Worm (Caenorhabditis elegans): Measurements from ENCODE around the gene Y10G11A.1.
"Not testable (repeated sequence)": the region's sequence is repeated elsewhere in the genome, so short reads cannot be mapped to it uniquely, and the experiment has no call there.

Y10G11A.1 gene

ce11 chrIV:16424337-16424736 lies at the start of gene Y10G11A.1:
Gene Y10G11A.1, plus strand, starts transcription at chrIV:16424637.
- not testable (repeated sequence) for TF ChIP-seq tbx-8 (GFP tag; optimal IDR thresholded peaks at IDR 0.05); unc-62 (GFP tag; optimal IDR thresholded peaks at IDR 0.05); elt-1 (tag; optimal IDR thresholded peaks at IDR 0.05; ENCODE audit: borderline replicate concordance, insufficient read depth)

DNA sequence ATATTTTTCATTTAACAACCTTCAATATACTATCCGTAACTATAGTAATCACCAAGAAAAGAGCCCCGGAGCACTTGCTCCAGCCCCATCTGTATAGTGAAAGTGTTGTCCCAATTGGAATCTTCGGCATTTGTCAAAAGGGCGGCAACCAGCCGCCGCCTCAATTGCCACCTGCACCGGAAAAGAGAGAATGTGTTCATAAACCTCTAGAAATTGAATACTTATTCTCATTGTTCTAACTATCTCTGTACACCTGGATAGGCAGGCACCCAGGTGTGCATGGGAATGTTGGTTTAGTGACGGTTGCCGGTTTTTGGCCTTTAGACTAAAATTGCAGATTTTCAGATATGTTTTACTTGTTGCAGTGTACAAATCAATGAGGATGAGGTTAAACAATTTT lies 46.5 kb upstream of the Y10G11A.1 start:
- no peak for TF ChIP-seq M03D4.4 (tag; optimal IDR thresholded peaks at IDR 0.05)
- no peak for TF ChIP-seq ces-1 (GFP tag; optimal IDR thresholded peaks at IDR 0.05)
- TF ChIP-seq tbx-8 (GFP tag; optimal IDR thresholded peaks at IDR 0.05) = no peak
- TF ChIP-seq blmp-1 (tag; optimal IDR thresholded peaks at IDR 0.05) = no peak
- TF ChIP-seq unc-62 (GFP tag; optimal IDR thresholded peaks at IDR 0.05) = no peak
- TF ChIP-seq drap-1 (GFP tag; optimal IDR thresholded peaks at IDR 0.05) = no peak
- TF ChIP-seq elt-3 (tag; optimal IDR thresholded peaks at IDR 0.05) = no peak
- TF ChIP-seq nhr-12 (tag; optimal IDR thresholded peaks at IDR 0.05) = no peak
- TF ChIP-seq pha-4 (tag; optimal IDR thresholded peaks at IDR 0.05) = no peak
- no peak for TF ChIP-seq sptf-1 (tag; optimal IDR thresholded peaks at IDR 0.05)
- TF ChIP-seq snpc-4 (tag; optimal IDR thresholded peaks at IDR 0.05) = no peak
- TF ChIP-seq lin-32 (GFP tag; optimal IDR thresholded peaks at IDR 0.05) = no peak
- no peak for TF ChIP-seq nhr-237 (tag; optimal IDR thresholded peaks at IDR 0.05)
- TF ChIP-seq cnd-1 (tag; optimal IDR thresholded peaks at IDR 0.05) = no peak
- no peak for TF ChIP-seq flh-1 (GFP tag; optimal IDR thresholded peaks at IDR 0.05)
- no peak for TF ChIP-seq mls-2 (tag; optimal IDR thresholded peaks at IDR 0.05)
- TF ChIP-seq ceh-43 (GFP tag; optimal IDR thresholded peaks at IDR 0.05) = no peak
- TF ChIP-seq elt-1 (tag; optimal IDR thresholded peaks at IDR 0.05; ENCODE audit: borderline replicate concordance, insufficient read depth) = no peak

ce11 chrIV:16380278-16380677 lies 44.2 kb upstream of the Y10G11A.1 start:
- TF ChIP-seq ces-1 (GFP tag; optimal IDR thresholded peaks at IDR 0.05) (peak; percentile 55), lin-32 (GFP tag; optimal IDR thresholded peaks at IDR 0.05) (peak; percentile 57), unc-62 (GFP tag; optimal IDR thresholded peaks at IDR 0.05) (no peak)

ce11 chrIV:16380937-16381336 lies 43.5 kb upstream of the Y10G11A.1 start:
- TF ChIP-seq M03D4.4 (tag; optimal IDR thresholded peaks at IDR 0.05) (peak; percentile 18), mep-1 (tag; optimal IDR thresholded peaks at IDR 0.05) (no peak), nhr-12 (tag; optimal IDR thresholded peaks at IDR 0.05) (no peak), flh-1 (GFP tag; optimal IDR thresholded peaks at IDR 0.05) (no peak), ceh-43 (GFP tag; optimal IDR thresholded peaks at IDR 0.05) (no peak)

- TF ChIP-seq unc-39 (tag; optimal IDR thresholded peaks at IDR 0.05) = no peak
- TF ChIP-seq sptf-1 (tag; optimal IDR thresholded peaks at IDR 0.05) = peak; percentile 90
- TF ChIP-seq lin-32 (GFP tag; optimal IDR thresholded peaks at IDR 0.05) = peak; percentile 93
- TF ChIP-seq ceh-83 (GFP tag; optimal IDR thresholded peaks at IDR 0.05) = peak; percentile 89
- TF ChIP-seq unc-62 (GFP tag; optimal IDR thresholded peaks at IDR 0.05) = peak; percentile 24
- peak; percentile 84 for TF ChIP-seq mls-2 (tag; optimal IDR thresholded peaks at IDR 0.05)
- TF ChIP-seq mep-1 (tag; optimal IDR thresholded peaks at IDR 0.05) = no peak
- no peak for TF ChIP-seq nhr-76 (tag; optimal IDR thresholded peaks at IDR 0.05)
- TF ChIP-seq ceh-39 (tag; optimal IDR thresholded peaks at IDR 0.05) = no peak
- no peak for TF ChIP-seq nhr-28 (tag; optimal IDR thresholded peaks at IDR 0.05)
- no peak for TF ChIP-seq blmp-1 (tag; optimal IDR thresholded peaks at IDR 0.05)
- TF ChIP-seq drap-1 (GFP tag; optimal IDR thresholded peaks at IDR 0.05) = peak; percentile 84
- TF ChIP-seq sem-2 (GFP tag; optimal IDR thresholded peaks at IDR 0.05) = peak; percentile 61
- TF ChIP-seq cnd-1 (tag; optimal IDR thresholded peaks at IDR 0.05) = peak; percentile 77
- TF ChIP-seq M03D4.4 (tag; optimal IDR thresholded peaks at IDR 0.05) = peak; percentile 85
- no peak for TF ChIP-seq nhr-2 (tag; optimal IDR thresholded peaks at IDR 0.05)
- no peak for TF ChIP-seq pha-4 (tag; optimal IDR thresholded peaks at IDR 0.05)
- no peak for TF ChIP-seq snpc-4 (tag; optimal IDR thresholded peaks at IDR 0.05)
- TF ChIP-seq bed-3 (GFP tag; optimal IDR thresholded peaks at IDR 0.05) = peak; percentile 13
- TF ChIP-seq lsy-2 (tag; optimal IDR thresholded peaks at IDR 0.05) = peak; percentile 13
- TF ChIP-seq ham-2 (GFP tag; optimal IDR thresholded peaks at IDR 0.05) = peak; percentile 61
- TF ChIP-seq ztf-11 (tag; optimal IDR thresholded peaks at IDR 0.05) = peak; percentile 45
- TF ChIP-seq unc-120 (tag; optimal IDR thresholded peaks at IDR 0.05; ENCODE audit: poor library complexity, severe bottlenecking) = peak; percentile 73
- TF ChIP-seq nhr-12 (tag; optimal IDR thresholded peaks at IDR 0.05) = no peak
- no peak for TF ChIP-seq elt-1 (tag; optimal IDR thresholded peaks at IDR 0.05; ENCODE audit: borderline replicate concordance, insufficient read depth)
- no peak for TF ChIP-seq nhr-237 (tag; optimal IDR thresholded peaks at IDR 0.05)
- TF ChIP-seq lin-13 (tag; optimal IDR thresholded peaks at IDR 0.05) = peak; percentile 58
- TF ChIP-seq flh-1 (GFP tag; optimal IDR thresholded peaks at IDR 0.05) = peak; percentile 56
- TF ChIP-seq ceh-43 (GFP tag; optimal IDR thresholded peaks at IDR 0.05) = no peak
- TF ChIP-seq hlh-1 (tag; optimal IDR thresholded peaks at IDR 0.05) = peak; percentile 89
- no peak for TF ChIP-seq zip-8 (tag; optimal IDR thresholded peaks at IDR 0.05)
- TF ChIP-seq elt-3 (tag; optimal IDR thresholded peaks at IDR 0.05) = no peak
- peak; percentile 75 for TF ChIP-seq tbx-8 (GFP tag; optimal IDR thresholded peaks at IDR 0.05)
- TF ChIP-seq ces-1 (GFP tag; optimal IDR thresholded peaks at IDR 0.05) = no peak
- TF ChIP-seq mab-5 (tag; optimal IDR thresholded peaks at IDR 0.05) = no peak
These were observed 42.4 kb upstream of the Y10G11A.1 start, which contains the start of gene Y7A9D.1 for ce11 chrIV:16381933-16382591. Gene Y7A9D.1, minus strand, starts transcription at chrIV:16382215.
